Worm (Caenorhabditis elegans) whole organism, mixed stage, embryonic: ENCODE measurements around the gene nsy-7.

Source experiments
- elt-3 ChIP-seq: fragments of 150-350 bp; optimal IDR thresholded peaks from 2 replicates; lab custom pipeline; 2014; ENCODE audit warnings: missing biosample characterization, missing genetic modification characterization
- lsy-2 ChIP-seq: fragments of 150-350 bp; optimal IDR thresholded peaks from 2 replicates; lab custom pipeline; 2014; ENCODE audit warnings: missing biosample characterization, missing genetic modification characterization
- mab-5 ChIP-seq: fragments of 150-350 bp; optimal IDR thresholded peaks from 2 replicates; lab custom pipeline; 2014; ENCODE audit warnings: missing biosample characterization, missing genetic modification characterization
- nhr-12 ChIP-seq: fragments of 150-350 bp; optimal IDR thresholded peaks from 2 replicates; lab custom pipeline; 2014; ENCODE audit warnings: missing biosample characterization, missing genetic modification characterization
- nhr-237 ChIP-seq: fragments of 150-350 bp; optimal IDR thresholded peaks from 2 replicates; lab custom pipeline; 2014; ENCODE audit warnings: missing biosample characterization, missing genetic modification characterization
- nhr-76 ChIP-seq: sonication (generic microtip); optimal IDR thresholded peaks from 2 replicates; lab custom pipeline; 2017; ENCODE audit warnings: missing biosample characterization, missing genetic modification characterization
- pha-4 ChIP-seq: fragments of 150-350 bp; optimal IDR thresholded peaks from 2 replicates; lab custom pipeline; 2018; ENCODE audit warnings: missing biosample characterization, missing genetic modification reagents, missing genetic modification characterization
- snpc-4 ChIP-seq: fragments of 150-350 bp; optimal IDR thresholded peaks from 2 replicates; lab custom pipeline; 2014; ENCODE audit warnings: missing biosample characterization, missing genetic modification characterization
- unc-62 ChIP-seq: fragments of 150-350 bp; optimal IDR thresholded peaks from 2 replicates; lab custom pipeline; 2014; ENCODE audit warnings: missing biosample characterization, missing genetic modification reagents, missing genetic modification characterization
- ztf-11 ChIP-seq: fragments of 150-350 bp; optimal IDR thresholded peaks from 2 replicates; lab custom pipeline; 2014; ENCODE audit warnings: missing biosample characterization, missing genetic modification characterization

- TF ChIP-seq snpc-4 (tag; lab: Kevin White, UChicago): no peak
- TF ChIP-seq mab-5 (tag; lab: Kevin White, UChicago): no peak
- TF ChIP-seq ztf-11 (tag; lab: Kevin White, UChicago): no peak
- no peak for TF ChIP-seq lsy-2 (tag; lab: Kevin White, UChicago)
- TF ChIP-seq nhr-237 (tag; lab: Kevin White, UChicago): no peak
- no peak for TF ChIP-seq nhr-76
- TF ChIP-seq nhr-12 (tag; lab: Kevin White, UChicago): no peak
- no peak for TF ChIP-seq elt-3
- no peak for TF ChIP-seq unc-62 (GFP tag; lab: Kevin White, UChicago)
- TF ChIP-seq pha-4 (tag; lab: Kevin White, UChicago): no peak
Observed at ce11 chrIV:8067745-8068144, 18.7 kb downstream of the nsy-7 start.
